Worm (Caenorhabditis elegans) whole organism, mixed stage, embryonic: ENCODE measurements around the gene idi-1.

ENCODE experiments used
- drap-1 ChIP-seq: fragments of 200-800 bp; sonication (Bioruptor generic); optimal IDR thresholded peaks from 3 replicates; lab custom pipeline; 2018; ENCODE audit warnings: mild to moderate bottlenecking, missing genetic modification characterization, missing compliant biosample characterization
- elt-1 ChIP-seq: sonication (generic microtip); optimal IDR thresholded peaks from 2 replicates; lab custom pipeline; 2017; ENCODE audit warnings: missing genetic modification characterization, mild to moderate bottlenecking, missing compliant biosample characterization, antibody characterized with exemption, moderate library complexity, borderline replicate concordance; ENCODE audit not compliant: insufficient read depth
- nhr-28 ChIP-seq: fragments of 150-350 bp; optimal IDR thresholded peaks from 2 replicates; lab custom pipeline; 2014; ENCODE audit warnings: missing biosample characterization, missing genetic modification characterization
- snpc-4 ChIP-seq: fragments of 150-350 bp; optimal IDR thresholded peaks from 2 replicates; lab custom pipeline; 2014; ENCODE audit warnings: missing biosample characterization, missing genetic modification characterization
- ztf-11 ChIP-seq: fragments of 150-350 bp; optimal IDR thresholded peaks from 2 replicates; lab custom pipeline; 2014; ENCODE audit warnings: missing biosample characterization, missing genetic modification characterization

DNA sequence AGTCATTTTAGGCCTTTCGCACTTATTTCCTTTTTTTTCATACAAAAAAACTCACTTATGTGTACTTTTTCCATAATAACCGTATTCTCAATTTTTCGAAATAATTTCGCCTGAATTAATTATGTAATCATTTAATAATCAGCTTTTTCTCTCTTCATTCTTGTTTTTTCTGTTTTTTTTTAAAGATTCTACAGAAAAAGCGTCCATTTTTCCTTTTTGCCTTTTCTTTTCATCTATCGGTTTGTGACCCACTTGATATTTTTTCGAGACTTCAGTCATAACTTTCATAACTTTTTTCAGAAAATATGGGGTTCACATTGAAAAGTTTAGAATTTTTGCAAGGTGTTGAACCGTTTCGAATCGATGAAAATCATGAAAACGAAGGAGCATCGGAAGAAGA lies 3.3 kb upstream of the idi-1 start, which contains the start of gene vms-1:
- no peak for TF ChIP-seq elt-1 (tag; lab: Kevin White, UChicago)
- no peak for TF ChIP-seq snpc-4
- no peak for TF ChIP-seq nhr-28 (tag; lab: Kevin White, UChicago)
- TF ChIP-seq ztf-11 (tag; lab: Kevin White, UChicago): no peak
- TF ChIP-seq drap-1 (GFP tag; lab: Kevin White, UChicago): no peak
